Fruit fly (Drosophila melanogaster): ENCODE results near the gene Dyrk3.

The Dyrk3 gene

dm6 chr4:1196653-1197161 is 33.8 kb downstream of the Dyrk3 start, which contains the start of gene PIP4K:
Gene PIP4K (minus strand): TSS chr4:1196848.
- TF ChIP-seq Ets98B (GFP tag; IDR thresholded peaks at IDR 0.05) (no peak), Snoo (tag; optimal IDR thresholded peaks at IDR 0.05) (no peak), CG14655 (GFP tag; optimal IDR thresholded peaks at IDR 0.05) (no peak), CG17806 (tag; optimal IDR thresholded peaks at IDR 0.05) (no peak), CG4496 (GFP tag; IDR thresholded peaks at IDR 0.05) (no peak), CG15710 (tag; optimal IDR thresholded peaks at IDR 0.05) (no peak), CG10348 (GFP tag; IDR thresholded peaks at IDR 0.05) (no peak), EcR (GFP tag; optimal IDR thresholded peaks at IDR 0.05) (no peak), D1 (tag; optimal IDR thresholded peaks at IDR 0.05) (no peak), CG12605 (GFP tag; IDR thresholded peaks at IDR 0.05) (no peak)

DNA sequence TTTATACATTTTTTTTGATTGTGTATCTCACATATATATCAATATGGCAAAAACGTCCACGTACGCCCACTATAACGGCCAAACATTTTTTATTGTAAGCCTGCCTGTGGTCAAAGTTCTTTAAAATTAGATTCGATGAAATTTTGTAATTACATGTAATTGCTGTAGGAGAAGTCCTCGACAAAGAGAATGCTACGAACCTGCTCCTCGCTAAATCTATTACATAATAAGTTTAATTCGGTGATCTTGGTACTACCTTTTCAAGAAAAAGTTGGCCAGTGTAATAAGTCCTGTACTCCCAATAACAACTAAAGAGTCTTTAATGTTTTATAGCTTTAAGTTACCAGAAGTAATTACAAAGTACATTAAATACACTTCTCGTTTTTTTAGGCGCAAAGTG is 38.9 kb downstream of the Dyrk3 start:
- no peak for TF ChIP-seq D1 (tag; optimal IDR thresholded peaks at IDR 0.05)
- TF ChIP-seq Snoo (tag; optimal IDR thresholded peaks at IDR 0.05), result no peak
- no peak for TF ChIP-seq CG10348 (GFP tag; IDR thresholded peaks at IDR 0.05)
- no peak for TF ChIP-seq CG13204 (GFP tag; optimal IDR thresholded peaks at IDR 0.05)
- no peak for TF ChIP-seq CG32121 (GFP tag; IDR thresholded peaks at IDR 0.05)
- no peak for TF ChIP-seq CG8301 (tag; optimal IDR thresholded peaks at IDR 0.05)
- no peak for TF ChIP-seq CG34367 (tag; optimal IDR thresholded peaks at IDR 0.05)
- no peak for TF ChIP-seq CG17806 (tag; optimal IDR thresholded peaks at IDR 0.05)
- no peak for TF ChIP-seq CG15710 (tag; optimal IDR thresholded peaks at IDR 0.05)
- TF ChIP-seq rn (GFP tag; IDR thresholded peaks at IDR 0.05), result no peak
- no peak for TF ChIP-seq CG9948 (tag; optimal IDR thresholded peaks at IDR 0.05)
- TF ChIP-seq CG12605 (GFP tag; IDR thresholded peaks at IDR 0.05), result no peak
- no peak for TF ChIP-seq Pif1A (GFP tag; optimal IDR thresholded peaks at IDR 0.05)
- no peak for TF ChIP-seq CG8159 (tag; optimal IDR thresholded peaks at IDR 0.05)

DNA sequence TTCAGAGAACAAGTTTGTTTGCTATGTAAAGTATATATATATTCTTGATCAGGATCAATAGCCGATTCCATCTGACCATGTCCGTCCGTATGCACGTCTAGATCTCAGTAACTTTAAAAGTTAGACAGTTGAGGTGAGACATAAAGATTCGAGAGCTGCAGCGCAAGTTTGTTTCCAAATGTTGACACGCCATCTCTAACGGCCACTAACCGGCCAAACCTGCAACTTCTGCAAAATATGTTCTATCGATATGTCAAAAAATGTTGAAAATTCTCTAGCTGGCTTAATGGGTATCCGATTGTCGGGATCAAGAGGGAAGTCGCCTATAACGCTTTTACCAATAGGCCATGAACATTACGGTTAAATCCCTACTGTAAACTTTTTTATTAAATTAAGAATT is 43.7 kb downstream of the Dyrk3 start:
- TF ChIP-seq Ets98B (GFP tag; IDR thresholded peaks at IDR 0.05) (no peak), CG34367 (tag; optimal IDR thresholded peaks at IDR 0.05) (no peak), gl (tag; optimal IDR thresholded peaks at IDR 0.05) (no peak), CG15710 (tag; optimal IDR thresholded peaks at IDR 0.05) (no peak), CG32121 (GFP tag; IDR thresholded peaks at IDR 0.05) (no peak), CG13204 (GFP tag; optimal IDR thresholded peaks at IDR 0.05) (no peak), D1 (tag; optimal IDR thresholded peaks at IDR 0.05) (no peak), CG4496 (GFP tag; IDR thresholded peaks at IDR 0.05) (no peak), Snoo (tag; optimal IDR thresholded peaks at IDR 0.05) (no peak), Pif1A (GFP tag; optimal IDR thresholded peaks at IDR 0.05) (no peak), CG8301 (tag; optimal IDR thresholded peaks at IDR 0.05) (no peak), CG9948 (tag; optimal IDR thresholded peaks at IDR 0.05) (no peak), CG17806 (tag; optimal IDR thresholded peaks at IDR 0.05) (no peak), EcR (GFP tag; optimal IDR thresholded peaks at IDR 0.05) (no peak), Pif1B (GFP tag; optimal IDR thresholded peaks at IDR 0.05) (no peak)

DNA sequence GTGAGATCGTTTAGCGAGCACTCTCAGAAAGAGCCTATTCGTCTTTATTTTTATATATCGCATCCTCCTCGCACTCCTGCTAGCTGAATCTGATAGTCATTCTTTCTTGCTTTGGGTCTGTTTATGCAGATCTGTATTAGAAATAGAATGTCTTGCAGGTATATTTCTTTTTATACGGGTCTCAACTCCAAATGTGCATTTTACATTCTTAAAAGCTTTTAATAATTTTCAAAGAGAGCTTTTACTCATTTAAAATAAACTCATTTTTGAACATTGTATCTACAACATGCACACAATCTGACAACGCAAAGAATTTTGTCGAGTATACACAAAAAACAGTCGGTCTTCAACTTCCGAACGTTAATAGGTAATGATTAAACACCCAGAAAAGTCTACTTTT is 45.0 kb downstream of the Dyrk3 start, which contains the start of gene CG33521:
TSS of gene CG33521 (plus strand) at position 301 of the 400 bp plus-strand sequence.
- TF ChIP-seq EcR (GFP tag; optimal IDR thresholded peaks at IDR 0.05) (no peak), Pif1A (GFP tag; optimal IDR thresholded peaks at IDR 0.05) (no peak), D1 (tag; optimal IDR thresholded peaks at IDR 0.05) (no peak), Pif1B (GFP tag; optimal IDR thresholded peaks at IDR 0.05) (no peak), CG15710 (tag; optimal IDR thresholded peaks at IDR 0.05) (no peak), CG14655 (GFP tag; optimal IDR thresholded peaks at IDR 0.05) (no peak), gl (tag; optimal IDR thresholded peaks at IDR 0.05) (no peak), CG8301 (tag; optimal IDR thresholded peaks at IDR 0.05) (no peak), CG32121 (GFP tag; IDR thresholded peaks at IDR 0.05) (no peak), fd96Ca (GFP tag; IDR thresholded peaks at IDR 0.05) (no peak), CG12605 (GFP tag; IDR thresholded peaks at IDR 0.05) (no peak), CG34367 (tag; optimal IDR thresholded peaks at IDR 0.05) (no peak), Snoo (tag; optimal IDR thresholded peaks at IDR 0.05) (no peak), CG17806 (tag; optimal IDR thresholded peaks at IDR 0.05) (no peak), CG8159 (tag; optimal IDR thresholded peaks at IDR 0.05) (no peak), CG10348 (GFP tag; IDR thresholded peaks at IDR 0.05) (no peak), CG4496 (GFP tag; IDR thresholded peaks at IDR 0.05) (no peak)

- TF ChIP-seq CG8301 (tag; optimal IDR thresholded peaks at IDR 0.05) (no peak), CG34367 (tag; optimal IDR thresholded peaks at IDR 0.05) (no peak), Snoo (tag; optimal IDR thresholded peaks at IDR 0.05) (no peak), CG4496 (GFP tag; IDR thresholded peaks at IDR 0.05) (no peak), D1 (tag; optimal IDR thresholded peaks at IDR 0.05) (no peak), EcR (GFP tag; optimal IDR thresholded peaks at IDR 0.05) (no peak), CG14655 (GFP tag; optimal IDR thresholded peaks at IDR 0.05) (no peak), CG9948 (tag; optimal IDR thresholded peaks at IDR 0.05) (no peak), CG13204 (GFP tag; optimal IDR thresholded peaks at IDR 0.05) (no peak), fd96Ca (GFP tag; IDR thresholded peaks at IDR 0.05) (no peak), CG10348 (GFP tag; IDR thresholded peaks at IDR 0.05) (no peak), Ets98B (GFP tag; IDR thresholded peaks at IDR 0.05) (no peak), CG12605 (GFP tag; IDR thresholded peaks at IDR 0.05) (no peak)
Observed at dm6 chr4:1182809-1183208, 47.7 kb downstream of the Dyrk3 start.

DNA sequence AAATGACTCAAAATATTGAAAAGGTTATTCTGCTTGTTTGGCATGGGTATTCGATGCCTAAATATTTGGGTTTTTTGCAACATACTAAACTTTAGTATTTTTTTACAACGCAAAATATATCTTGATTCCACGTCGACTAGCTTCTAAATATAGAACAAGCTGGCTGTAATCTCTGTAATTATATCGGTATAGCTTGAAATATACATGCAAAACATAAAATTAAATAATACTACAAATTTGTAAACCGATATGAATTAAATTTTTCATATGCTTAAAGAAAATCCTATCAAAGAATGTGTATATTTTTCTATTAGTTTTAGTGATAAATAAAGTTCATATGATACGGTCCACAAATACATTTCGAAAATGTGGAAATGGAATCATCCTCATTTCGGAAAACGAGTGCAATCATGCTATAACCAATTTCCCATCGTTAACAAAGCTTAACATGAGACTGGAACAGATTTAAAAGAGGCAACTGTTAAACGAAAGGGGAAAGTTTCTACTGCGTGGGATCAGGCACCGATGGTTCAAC is 48.9 kb downstream of the Dyrk3 start, which contains the start of gene pho:
TSS of gene pho (minus strand) at position 38 of the 535 bp plus-strand sequence.
- TF ChIP-seq Ets98B (GFP tag; IDR thresholded peaks at IDR 0.05) (no peak), D1 (tag; optimal IDR thresholded peaks at IDR 0.05) (peak; percentile 60), CG17806 (tag; optimal IDR thresholded peaks at IDR 0.05) (no peak), CG9948 (tag; optimal IDR thresholded peaks at IDR 0.05) (no peak), CG34367 (tag; optimal IDR thresholded peaks at IDR 0.05) (no peak), Snoo (tag; optimal IDR thresholded peaks at IDR 0.05) (peak; percentile 28), fd96Ca (GFP tag; IDR thresholded peaks at IDR 0.05) (no peak)
